Fruit fly (Drosophila melanogaster) whole organism, embryonic: Measurements from ENCODE around the gene Sgp.

ENCODE experiments used
- Atf-2 ChIP-seq: fragments of 200-800 bp; sonication (Bioruptor generic); optimal IDR thresholded peaks from 2 replicates; lab custom pipeline; 2016; ENCODE audit warnings: missing biosample characterization, missing genetic modification characterization
- Awh ChIP-seq: fragments of 200-800 bp; sonication (Bioruptor generic); IDR thresholded peaks from 2 replicates; pipeline ENCODE4, ENCODE4 v1.3.6; 2022; ENCODE audit warnings: missing biosample characterization, missing genetic modification characterization
- BEAF-32 ChIP-seq: fragments of 200-800 bp; sonication (Bioruptor generic); optimal IDR thresholded peaks from 3 replicates; lab custom pipeline; 2017; ENCODE audit warnings: missing biosample characterization, missing genetic modification characterization, mild to moderate bottlenecking, moderate library complexity, missing genetic modification reagents
- CG11085 ChIP-seq: fragments of 200-800 bp; sonication (Bioruptor generic); IDR thresholded peaks from 2 replicates; pipeline ENCODE4 v1.3.6; 2022; ENCODE audit warnings: missing biosample characterization, missing genetic modification characterization
- CG11398 ChIP-seq: fragments of 200-800 bp; sonication (Bioruptor generic); optimal IDR thresholded peaks from 2 replicates; lab custom pipeline; 2016; ENCODE audit warnings: missing biosample characterization, missing genetic modification characterization
- CG11504 ChIP-seq: fragments of 200-800 bp; sonication (Bioruptor generic); optimal IDR thresholded peaks from 3 replicates; lab custom pipeline; 2019; ENCODE audit warnings: missing biosample characterization, mild to moderate bottlenecking, missing genetic modification characterization, moderate library complexity
- CG13624 ChIP-seq: fragments of 200-800 bp; sonication (Bioruptor generic); optimal IDR thresholded peaks from 2 replicates; lab custom pipeline; 2016; ENCODE audit warnings: missing biosample characterization, missing genetic modification characterization
- CG16863 ChIP-seq: fragments of 200-800 bp; sonication (Bioruptor generic); optimal IDR thresholded peaks from 3 replicates; lab custom pipeline; 2016; ENCODE audit warnings: missing biosample characterization, missing genetic modification characterization
- CG17186 ChIP-seq: fragments of 200-800 bp; sonication (Bioruptor generic); optimal IDR thresholded peaks from 3 replicates; lab custom pipeline; 2017; ENCODE audit warnings: missing biosample characterization, missing genetic modification reagents, missing genetic modification characterization
- CG18262 ChIP-seq: fragments of 200-800 bp; optimal IDR thresholded peaks from 3 replicates; lab custom pipeline; 2019; ENCODE audit warnings: missing biosample characterization, mild to moderate bottlenecking, missing genetic modification characterization, moderate library complexity
- CG2129 ChIP-seq: fragments of 200-800 bp; sonication (Bioruptor generic); IDR thresholded peaks from 2 replicates; pipeline ENCODE4 v1.3.6; 2022; ENCODE audit warnings: missing biosample characterization, missing genetic modification characterization; ENCODE audit not compliant: partially characterized antibody
- CG32532 ChIP-seq: fragments of 200-800 bp; sonication (Bioruptor generic); IDR thresholded peaks from 2 replicates; pipeline ENCODE4 v1.3.6; 2022; ENCODE audit warnings: missing biosample characterization, missing genetic modification characterization
- CG4282 ChIP-seq: fragments of 200-800 bp; sonication (Bioruptor generic); optimal IDR thresholded peaks from 2 replicates; lab custom pipeline; 2016; ENCODE audit warnings: missing biosample characterization, missing genetic modification characterization
- CG7556 ChIP-seq: fragments of 200-800 bp; sonication (Bioruptor generic); optimal IDR thresholded peaks from 2 replicates; lab custom pipeline; 2017; ENCODE audit warnings: missing biosample characterization, mild to moderate bottlenecking, missing genetic modification characterization
- Dad ChIP-seq: fragments of 200-800 bp; sonication (Bioruptor generic); optimal IDR thresholded peaks from 3 replicates; lab custom pipeline; 2016; ENCODE audit warnings: missing biosample characterization, missing genetic modification characterization
- Drgx ChIP-seq: fragments of 200-800 bp; sonication (Bioruptor generic); IDR thresholded peaks from 2 replicates; pipeline ENCODE4 v1.3.6; 2022; ENCODE audit warnings: missing biosample characterization, missing genetic modification characterization
- Elba2 ChIP-seq: fragments of 200-800 bp; sonication (Bioruptor generic); optimal IDR thresholded peaks from 3 replicates; lab custom pipeline; 2016; ENCODE audit warnings: missing biosample characterization, missing genetic modification characterization
- Hmx ChIP-seq: fragments of 200-800 bp; sonication (Bioruptor generic); optimal IDR thresholded peaks from 2 replicates; lab custom pipeline; 2016; ENCODE audit warnings: missing biosample characterization, missing genetic modification characterization
- Myb ChIP-seq: fragments of 200-800 bp; sonication (Bioruptor generic); optimal IDR thresholded peaks from 2 replicates; lab custom pipeline; 2016; ENCODE audit warnings: missing biosample characterization, missing genetic modification characterization
- Rfx ChIP-seq: fragments of 200-800 bp; sonication (Bioruptor generic); IDR thresholded peaks from 2 replicates; pipeline ENCODE4 v1.3.6; 2022; ENCODE audit warnings: missing biosample characterization, missing genetic modification characterization
- Rx ChIP-seq: fragments of 200-800 bp; sonication (Bioruptor generic); IDR thresholded peaks from 2 replicates; pipeline ENCODE4 v1.3.6; 2022; ENCODE audit warnings: missing biosample characterization, missing genetic modification characterization
- Scr ChIP-seq: fragments of 200-800 bp; sonication (Bioruptor generic); IDR thresholded peaks from 2 replicates; pipeline ENCODE4 v1.3.6; 2022; ENCODE audit warnings: missing biosample characterization, missing genetic modification characterization; ENCODE audit not compliant: partially characterized antibody
- Tbp ChIP-seq: fragments of >200 bp; optimal IDR thresholded peaks from 2 replicates; lab custom pipeline; 2018; ENCODE audit warnings: missing biosample characterization, missing genetic modification characterization
- abd-A ChIP-seq: fragments of 200-800 bp; sonication (Bioruptor generic); optimal IDR thresholded peaks from 3 replicates; lab custom pipeline; 2019; ENCODE audit warnings: missing biosample characterization, mild to moderate bottlenecking, missing genetic modification characterization, moderate library complexity
- bowl ChIP-seq: fragments of 200-800 bp; sonication (Bioruptor generic); IDR thresholded peaks from 2 replicates; pipeline ENCODE4 v1.3.6; 2022; ENCODE audit warnings: missing biosample characterization, missing genetic modification characterization
- caup ChIP-seq: fragments of 200-800 bp; sonication (Bioruptor generic); optimal IDR thresholded peaks from 3 replicates; lab custom pipeline; 2017; ENCODE audit warnings: missing biosample characterization, mild to moderate bottlenecking, missing genetic modification characterization, moderate library complexity; ENCODE audit not compliant: severe bottlenecking
- eve ChIP-seq, 2 experiments: fragments of >200 bp; optimal IDR thresholded peaks; 2 replicates each; lab custom pipeline; 2017; ENCODE audit warnings: missing biosample characterization in 2 of 2, missing genetic modification characterization in 2 of 2
- fd102C ChIP-seq: fragments of 200-800 bp; sonication (Bioruptor generic); optimal IDR thresholded peaks from 2 replicates; lab custom pipeline; 2018; ENCODE audit warnings: missing biosample characterization, mild to moderate bottlenecking, missing genetic modification characterization, moderate library complexity
- ftz-f1 ChIP-seq: fragments of 200-800 bp; sonication (Bioruptor generic); optimal IDR thresholded peaks from 2 replicates; lab custom pipeline; 2016; ENCODE audit warnings: missing biosample characterization, missing genetic modification characterization
- gfzf ChIP-seq: fragments of 200-800 bp; sonication (Bioruptor generic); optimal IDR thresholded peaks from 2 replicates; lab custom pipeline; 2016; ENCODE audit warnings: missing biosample characterization, mild to moderate bottlenecking, missing genetic modification characterization, moderate library complexity
- ind ChIP-seq: fragments of 200-800 bp; sonication (Bioruptor generic); optimal IDR thresholded peaks from 3 replicates; lab custom pipeline; 2016; ENCODE audit warnings: missing biosample characterization, missing genetic modification characterization
- insv ChIP-seq, 2 experiments: fragments of 200-800 bp; sonication (Bioruptor generic); optimal IDR thresholded peaks; 3 replicates each; lab custom pipeline; 2016 to 2018; ENCODE audit warnings: missing biosample characterization in 2 of 2, missing genetic modification characterization in 2 of 2
- kay ChIP-seq: fragments of 200-800 bp; sonication (Bioruptor generic); optimal IDR thresholded peaks from 2 replicates; lab custom pipeline; 2016; ENCODE audit warnings: missing biosample characterization, missing genetic modification characterization
- klu ChIP-seq: fragments of 200-800 bp; sonication (Bioruptor generic); IDR thresholded peaks from 2 replicates; pipeline ENCODE4 v1.3.6; 2022; ENCODE audit warnings: missing biosample characterization, missing genetic modification characterization
- luna ChIP-seq: fragments of 200-800 bp; sonication (Bioruptor generic); optimal IDR thresholded peaks from 2 replicates; lab custom pipeline; 2016; ENCODE audit warnings: missing biosample characterization, missing genetic modification characterization
- nau ChIP-seq: fragments of 200-800 bp; sonication (Bioruptor generic); optimal IDR thresholded peaks from 3 replicates; lab custom pipeline; 2017; ENCODE audit warnings: missing biosample characterization, mild to moderate bottlenecking, missing genetic modification characterization, missing genetic modification reagents
- onecut ChIP-seq: fragments of 200-800 bp; sonication (Bioruptor generic); IDR thresholded peaks from 2 replicates; pipeline ENCODE4 v1.3.6; 2022; ENCODE audit warnings: missing biosample characterization, missing genetic modification characterization
- pfk ChIP-seq: fragments of 200-800 bp; sonication (Bioruptor generic); optimal IDR thresholded peaks from 2 replicates; lab custom pipeline; 2018; ENCODE audit warnings: missing biosample characterization, mild to moderate bottlenecking, missing genetic modification characterization, moderate library complexity
- schlank ChIP-seq: fragments of 200-800 bp; sonication (Bioruptor generic); optimal IDR thresholded peaks from 2 replicates; lab custom pipeline; 2018; ENCODE audit warnings: missing biosample characterization, mild to moderate bottlenecking, missing genetic modification characterization
- sob ChIP-seq: fragments of 200-800 bp; sonication (Bioruptor generic); IDR thresholded peaks from 2 replicates; pipeline ENCODE4 v1.3.6; 2022; ENCODE audit warnings: missing biosample characterization, missing genetic modification characterization
- sr ChIP-seq: fragments of 200-800 bp; sonication (Bioruptor generic); IDR thresholded peaks from 3 replicates; pipeline ENCODE4 v1.3.6; 2022; ENCODE audit warnings: missing biosample characterization, missing genetic modification characterization
- tin ChIP-seq: fragments of 200-800 bp; sonication (Bioruptor generic); optimal IDR thresholded peaks from 3 replicates; lab custom pipeline; 2016; ENCODE audit warnings: missing biosample characterization, missing genetic modification characterization
- toy ChIP-seq: fragments of 200-800 bp; sonication (Bioruptor generic); IDR thresholded peaks from 2 replicates; pipeline ENCODE4 v1.3.6; 2022; ENCODE audit warnings: missing biosample characterization, missing genetic modification characterization
- tx ChIP-seq: fragments of 200-800 bp; sonication (Bioruptor generic); optimal IDR thresholded peaks from 2 replicates; lab custom pipeline; 2016; ENCODE audit warnings: missing biosample characterization, missing genetic modification characterization
- wor ChIP-seq: fragments of 200-800 bp; sonication (Bioruptor generic); IDR thresholded peaks from 2 replicates; pipeline ENCODE4 v1.3.6; 2022; ENCODE audit warnings: missing biosample characterization, missing genetic modification characterization
- yki ChIP-seq: fragments of >200 bp; optimal IDR thresholded peaks from 3 replicates; lab custom pipeline; 2018
- z ChIP-seq: fragments of 200-800 bp; sonication (Bioruptor generic); IDR thresholded peaks from 3 replicates; pipeline ENCODE4 v1.3.6; 2022; ENCODE audit warnings: missing biosample characterization, missing genetic modification characterization

Gene Sgp

DNA sequence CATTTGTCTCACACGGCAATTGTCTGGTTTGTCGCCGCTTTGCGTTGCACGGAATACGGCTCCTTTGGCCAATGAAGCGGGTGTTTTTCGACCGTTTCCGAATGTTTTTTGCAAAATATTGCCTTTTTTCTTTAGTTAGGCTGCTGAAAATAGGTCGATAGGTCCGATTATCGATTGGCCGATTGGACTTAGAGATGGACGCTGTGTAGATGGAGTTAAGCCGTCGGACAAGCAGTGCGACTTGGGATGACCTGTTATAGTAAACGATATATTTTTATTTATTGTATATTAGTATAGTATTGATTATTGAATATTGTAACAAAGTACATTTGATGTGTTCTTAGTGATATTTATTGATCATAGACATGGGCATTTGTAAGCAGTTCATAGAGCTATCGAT lies 8.8 kb downstream of the Sgp start, which contains the start of the genes lmgA and lmgB (continued):
- TF ChIP-seq caup (GFP tag; lab: Kevin White, UChicago) (no peak), CG17186 (GFP tag; lab: Kevin White, UChicago) (no peak), Tbp (GFP tag; lab: Kevin White, UChicago) (no peak), Elba2 (no peak), onecut (GFP tag; lab: Robert Waterston, UW) (peak; percentile 52), gfzf (no peak), bowl (no peak), pfk (GFP tag; lab: Kevin White, UChicago) (no peak), Atf-2 (no peak), Drgx (GFP tag; lab: Robert Waterston, UW) (no peak), BEAF-32 (GFP tag; lab: Kevin White, UChicago) (peak; percentile 87), CG18262 (tag; lab: Kevin White, UChicago) (peak; percentile 28), klu (GFP tag; lab: Robert Waterston, UW) (no peak), CG16863 (no peak), Myb (peak; percentile 11), yki (no peak), CG7556 (GFP tag; lab: Kevin White, UChicago) (no peak), eve (GFP tag; optimal IDR thresholded peaks at IDR 0.05; lab: Kevin White, UChicago) (no peak), CG2129 (GFP tag; lab: Robert Waterston, UW) (peak; percentile 82), ftz-f1 (GFP tag; lab: Kevin White, UChicago) (no peak), CG11085 (0 out of 2 replicates have a peak, but pooled peaks have one; percentile 9), tx (GFP tag; lab: Kevin White, UChicago) (no peak), kay (GFP tag; lab: Kevin White, UChicago) (no peak), Rx (GFP tag; lab: Robert Waterston, UW) (no peak), abd-A (tag; lab: Kevin White, UChicago) (no peak), Dad (GFP tag; lab: Kevin White, UChicago) (no peak), CG13624 (GFP tag; lab: Kevin White, UChicago) (no peak), Hmx (GFP tag; lab: Kevin White, UChicago) (no peak), tin (GFP tag; lab: Kevin White, UChicago) (peak; percentile 64), CG11504 (tag; lab: Kevin White, UChicago) (no peak), Awh (no peak), nau (GFP tag; lab: Kevin White, UChicago) (no peak), toy (GFP tag; lab: Robert Waterston, UW) (no peak), schlank (tag; lab: Kevin White, UChicago) (no peak), wor (GFP tag; lab: Robert Waterston, UW) (no peak), CG32532 (GFP tag; lab: Robert Waterston, UW) (peak; percentile 42; the same call in 1 of the 2 replicates), Scr (GFP tag; lab: Robert Waterston, UW) (peak; percentile 90), CG11398 (GFP tag; lab: Kevin White, UChicago) (no peak), z (no peak), fd102C (GFP tag; lab: Kevin White, UChicago) (no peak), sob (GFP tag; lab: Robert Waterston, UW) (peak; percentile 47; the same call in 1 of the 2 replicates), insv (GFP tag; optimal IDR thresholded peaks at IDR 0.05; lab: Kevin White, UChicago) (no peak), sr (GFP tag; lab: Robert Waterston, UW) (no peak), ind (GFP tag; lab: Kevin White, UChicago) (peak; percentile 62), CG4282 (GFP tag; lab: Kevin White, UChicago) (no peak), Rfx (GFP tag; lab: Robert Waterston, UW) (peak; percentile 76), luna (GFP tag; lab: Kevin White, UChicago) (no peak)
- TF ChIP-seq, all 482 proteins: peak for 175
